Worm (Caenorhabditis elegans) whole organism, young adult: ENCODE data around the gene K11H12.3.

Experiments used
- B0019.2 ChIP-seq: fragments of 200-800 bp; sonication (Bioruptor generic); conservative IDR thresholded peaks from 2 replicates; pipeline ENCODE4 v1.3.6; 2022; ENCODE audit warnings: missing genetic modification reagents, missing genetic modification characterization, missing compliant biosample characterization
- B0261.1 ChIP-seq: sonication (generic microtip); optimal IDR thresholded peaks from 2 replicates; lab custom pipeline; 2016; ENCODE audit warnings: mild to moderate bottlenecking, missing genetic modification characterization, moderate library complexity, missing compliant biosample characterization
- C06A6.2 ChIP-seq: fragments of 200-800 bp; sonication (Bioruptor generic); conservative IDR thresholded peaks from 2 replicates; pipeline ENCODE4 v1.3.6; 2022; ENCODE audit warnings: missing genetic modification characterization, missing compliant biosample characterization
- D2030.7 ChIP-seq: fragments of 200-800 bp; sonication (Bioruptor generic); IDR thresholded peaks from 2 replicates; pipeline ENCODE4 v1.3.6; 2022; ENCODE audit warnings: missing genetic modification reagents, missing genetic modification characterization, missing compliant biosample characterization
- F22D6.2 ChIP-seq: sonication (generic microtip); optimal IDR thresholded peaks from 2 replicates; lab custom pipeline; 2016; ENCODE audit warnings: mild to moderate bottlenecking, missing genetic modification characterization, missing compliant biosample characterization
- F49E8.2 ChIP-seq: sonication (generic microtip); optimal IDR thresholded peaks from 3 replicates; lab custom pipeline; 2017; ENCODE audit warnings: missing genetic modification characterization, mild to moderate bottlenecking, missing compliant biosample characterization, antibody characterized with exemption, moderate library complexity; ENCODE audit not compliant: insufficient read depth
- F52B5.7 ChIP-seq: sonication (generic microtip); optimal IDR thresholded peaks from 2 replicates; lab custom pipeline; 2016; ENCODE audit warnings: mild to moderate bottlenecking, missing genetic modification characterization, missing compliant biosample characterization
- K11D2.4 ChIP-seq: fragments of 200-800 bp; sonication (Bioruptor generic); IDR thresholded peaks from 2 replicates; pipeline ENCODE4 v1.3.6; 2022; ENCODE audit warnings: missing genetic modification reagents, missing genetic modification characterization, missing compliant biosample characterization
- T07F8.4 ChIP-seq: sonication (generic microtip); optimal IDR thresholded peaks from 2 replicates; lab custom pipeline; 2016; ENCODE audit warnings: mild to moderate bottlenecking, missing genetic modification characterization, moderate library complexity, missing compliant biosample characterization
- T26A5.8 ChIP-seq: sonication (generic microtip); optimal IDR thresholded peaks from 2 replicates; lab custom pipeline; 2016; ENCODE audit warnings: missing genetic modification characterization, missing compliant biosample characterization
- Y56A3A.18 ChIP-seq: fragments of 200-800 bp; sonication (Bioruptor generic); IDR thresholded peaks from 2 replicates; pipeline ENCODE4 v1.3.6; 2022; ENCODE audit warnings: missing genetic modification reagents, missing genetic modification characterization, missing compliant biosample characterization
- Y95B8A.8 ChIP-seq: fragments of 200-800 bp; sonication (Bioruptor generic); IDR thresholded peaks from 2 replicates; pipeline ENCODE4 v1.3.6; 2022; ENCODE audit warnings: missing genetic modification reagents, missing genetic modification characterization, missing compliant biosample characterization
- ZK185.1 ChIP-seq: sonication (generic microtip); optimal IDR thresholded peaks from 2 replicates; lab custom pipeline; 2016; ENCODE audit warnings: mild to moderate bottlenecking, missing genetic modification characterization, missing compliant biosample characterization; ENCODE audit not compliant: poor library complexity, severe bottlenecking
- ama-1 ChIP-seq, 3 experiments: fragments of 150-350 bp in 1 of 3; sonication (generic microtip) in 2 of 3; optimal IDR thresholded peaks; 2 replicates each; lab custom pipeline; 2014 to 2018; ENCODE audit warnings: missing biosample characterization in 2 of 3, missing genetic modification characterization in 2 of 3, missing genetic modification reagents in 2 of 3
- aptf-3 ChIP-seq: fragments of 200-800 bp; sonication (Bioruptor generic); IDR thresholded peaks from 2 replicates; pipeline ENCODE4 v1.3.6; 2022; ENCODE audit warnings: missing genetic modification characterization, missing compliant biosample characterization
- atf-7 ChIP-seq: sonication (generic microtip); optimal IDR thresholded peaks from 2 replicates; lab custom pipeline; 2017; ENCODE audit warnings: mild to moderate bottlenecking, missing genetic modification characterization, missing compliant biosample characterization
- attf-3 ChIP-seq: fragments of 200-800 bp; sonication (Bioruptor generic); conservative IDR thresholded peaks from 2 replicates; pipeline ENCODE4 v1.3.6; 2022; ENCODE audit warnings: missing genetic modification reagents, missing genetic modification characterization, missing compliant biosample characterization
- attf-5 ChIP-seq: fragments of 200-800 bp; sonication (Bioruptor generic); optimal IDR thresholded peaks from 2 replicates; lab custom pipeline; 2018; ENCODE audit warnings: mild to moderate bottlenecking, missing genetic modification characterization, missing compliant biosample characterization
- attf-6 ChIP-seq: fragments of 200-800 bp; sonication (Bioruptor generic); IDR thresholded peaks from 2 replicates; pipeline ENCODE4 v1.3.6; 2022; ENCODE audit warnings: missing genetic modification reagents, missing genetic modification characterization, missing compliant biosample characterization
- bed-1 ChIP-seq: fragments of 200-800 bp; sonication (Bioruptor generic); IDR thresholded peaks from 2 replicates; pipeline ENCODE4 v1.3.6; 2022; ENCODE audit warnings: missing genetic modification reagents, missing genetic modification characterization, missing compliant biosample characterization
- ccch-3 ChIP-seq: fragments of 200-800 bp; sonication (Bioruptor generic); optimal IDR thresholded peaks from 2 replicates; lab custom pipeline; 2018; ENCODE audit warnings: mild to moderate bottlenecking, missing genetic modification characterization, missing compliant biosample characterization
- cebp-1 ChIP-seq, 2 experiments: fragments of 200-800 bp in 1 of 2; sonication (Bioruptor generic) in 1 of 2; sonication (generic microtip) in 1 of 2; IDR thresholded peaks in 1 of 2; optimal IDR thresholded peaks in 1 of 2; 2 replicates each; pipeline versions ENCODE4 v1.3.6 to Lab custom; 2017 to 2022; ENCODE audit warnings: missing compliant biosample characterization in 2 of 2, missing genetic modification characterization in 2 of 2, mild to moderate bottlenecking in 1 of 2, missing genetic modification reagents in 1 of 2, moderate library complexity in 1 of 2
- ceh-100 ChIP-seq: fragments of 200-800 bp; sonication (Bioruptor generic); IDR thresholded peaks from 2 replicates; pipeline ENCODE4 v1.3.6; 2022; ENCODE audit warnings: missing genetic modification reagents, missing genetic modification characterization, missing compliant biosample characterization
- dox-1 ChIP-seq: fragments of 200-800 bp; sonication (Bioruptor generic); IDR thresholded peaks from 2 replicates; pipeline ENCODE4 v1.3.6; 2022; ENCODE audit warnings: missing genetic modification reagents, missing genetic modification characterization, missing compliant biosample characterization
- ekl-4 ChIP-seq: fragments of 200-800 bp; sonication (Bioruptor generic); IDR thresholded peaks from 2 replicates; pipeline ENCODE4 v1.3.6; 2022; ENCODE audit warnings: missing genetic modification reagents, missing genetic modification characterization, missing compliant biosample characterization
- let-526 ChIP-seq: fragments of 200-800 bp; sonication (Bioruptor generic); IDR thresholded peaks from 2 replicates; pipeline ENCODE4 v1.3.6; 2022; ENCODE audit warnings: missing genetic modification reagents, missing genetic modification characterization, missing compliant biosample characterization
- lin-26 ChIP-seq: fragments of 200-800 bp; sonication (Bioruptor generic); IDR thresholded peaks from 2 replicates; pipeline ENCODE4 v1.3.6; 2022; ENCODE audit warnings: missing genetic modification reagents, missing genetic modification characterization, missing compliant biosample characterization
- lin-35 ChIP-seq, 3 experiments: fragments of 150-350 bp in 2 of 3; sonication (generic microtip) in 1 of 3; optimal IDR thresholded peaks; 2 replicates each; lab custom pipeline; 2014 to 2018; ENCODE audit warnings: missing biosample characterization in 3 of 3, missing genetic modification characterization in 3 of 3, missing genetic modification reagents in 3 of 3
- lir-1 ChIP-seq: fragments of 200-800 bp; sonication (Bioruptor generic); conservative IDR thresholded peaks from 2 replicates; pipeline ENCODE4 v1.3.6; 2022; ENCODE audit warnings: missing genetic modification reagents, missing genetic modification characterization, missing compliant biosample characterization
- lsl-1 ChIP-seq: fragments of 200-800 bp; sonication (Bioruptor generic); optimal IDR thresholded peaks from 2 replicates; lab custom pipeline; 2018; ENCODE audit warnings: mild to moderate bottlenecking, missing genetic modification characterization, moderate library complexity, missing compliant biosample characterization
- lsy-27 ChIP-seq: sonication (generic microtip); optimal IDR thresholded peaks from 2 replicates; lab custom pipeline; 2017; ENCODE audit warnings: missing genetic modification characterization, mild to moderate bottlenecking, missing compliant biosample characterization, antibody characterized with exemption, missing genotype, borderline replicate concordance; ENCODE audit not compliant: insufficient read depth
- mel-28 ChIP-seq: sonication (generic microtip); optimal IDR thresholded peaks from 2 replicates; lab custom pipeline; 2016; ENCODE audit warnings: borderline replicate concordance, mild to moderate bottlenecking, missing genetic modification characterization, missing compliant biosample characterization
- nfya-1 ChIP-seq: sonication (generic microtip); optimal IDR thresholded peaks from 2 replicates; lab custom pipeline; 2017; ENCODE audit warnings: antibody characterized with exemption, missing compliant biosample characterization, missing genetic modification characterization, borderline replicate concordance; ENCODE audit not compliant: insufficient read depth
- nfyb-1 ChIP-seq: fragments of 200-800 bp; sonication (Bioruptor generic); IDR thresholded peaks from 2 replicates; pipeline ENCODE4 v1.3.6; 2022; ENCODE audit warnings: missing genetic modification reagents, missing genetic modification characterization, missing compliant biosample characterization
- nhr-179 ChIP-seq: sonication (generic microtip); optimal IDR thresholded peaks from 2 replicates; lab custom pipeline; 2016; ENCODE audit warnings: mild to moderate bottlenecking, missing genetic modification characterization, missing compliant biosample characterization
- pha-4 ChIP-seq: fragments of 150-350 bp; sonication (generic microtip); optimal IDR thresholded peaks from 2 replicates; lab custom pipeline; 2014; ENCODE audit warnings: missing biosample characterization, missing genetic modification reagents, missing genetic modification characterization
- rcor-1 ChIP-seq: fragments of 200-800 bp; sonication (Bioruptor generic); IDR thresholded peaks from 2 replicates; pipeline ENCODE4 v1.3.6; 2022; ENCODE audit warnings: missing genetic modification reagents, missing genetic modification characterization, missing compliant biosample characterization
- sea-2 ChIP-seq: fragments of 200-800 bp; sonication (Bioruptor generic); IDR thresholded peaks from 2 replicates; pipeline ENCODE4 v1.3.6; 2022; ENCODE audit warnings: missing genetic modification characterization, missing compliant biosample characterization
- somi-1 ChIP-seq: fragments of 200-800 bp; sonication (Bioruptor generic); optimal IDR thresholded peaks from 2 replicates; lab custom pipeline; 2018; ENCODE audit warnings: mild to moderate bottlenecking, missing genetic modification characterization, missing compliant biosample characterization
- tbx-9 ChIP-seq: sonication (generic microtip); optimal IDR thresholded peaks from 2 replicates; lab custom pipeline; 2016; ENCODE audit warnings: borderline replicate concordance, missing genetic modification characterization, inconsistent platforms, missing compliant biosample characterization
- unc-130 ChIP-seq: sonication (generic microtip); optimal IDR thresholded peaks from 2 replicates; lab custom pipeline; 2016; ENCODE audit warnings: missing genetic modification reagents, missing genetic modification characterization, missing compliant biosample characterization
- unc-62 ChIP-seq: fragments of 150-350 bp; optimal IDR thresholded peaks from 2 replicates; lab custom pipeline; 2014; ENCODE audit warnings: missing biosample characterization, missing genetic modification reagents, missing genetic modification characterization
- zfh-2 ChIP-seq: fragments of 200-800 bp; sonication (Bioruptor generic); conservative IDR thresholded peaks from 2 replicates; pipeline ENCODE4 v1.3.6; 2022; ENCODE audit warnings: missing genetic modification reagents, missing genetic modification characterization, missing compliant biosample characterization
- ztf-6 ChIP-seq: fragments of 200-800 bp; sonication (Bioruptor generic); IDR thresholded peaks from 2 replicates; pipeline ENCODE4 v1.3.6; 2022; ENCODE audit warnings: missing genetic modification reagents, missing genetic modification characterization, missing compliant biosample characterization

K11H12.3 gene

ce11 chrIV:654526-655440, 18.5 kb downstream of the K11H12.3 start, which contains the start of the genes rpl-15 and K11H12.8 (continued):
- TF ChIP-seq F22D6.2 (no peak), ama-1 (optimal IDR thresholded peaks at IDR 0.05; lab: Kevin White, UChicago) (peak; percentile 54), ama-1 (GFP tag; optimal IDR thresholded peaks at IDR 0.05; lab: Kevin White, UChicago) (peak; percentile 68 to 80), aptf-3 (peak; percentile 77; the same call in 1 of the 2 replicates), attf-3 (GFP tag; lab: Robert Waterston, UW) (peak; percentile 91), atf-7 (tag; lab: Kevin White, UChicago) (peak; percentile 99), C06A6.2 (GFP tag; lab: Robert Waterston, UW) (peak; percentile 98), B0019.2 (peak; percentile 100), nhr-179 (tag; lab: Kevin White, UChicago) (peak; percentile 11), F49E8.2 (tag; lab: Kevin White, UChicago) (peak; percentile 98), unc-130 (GFP tag; lab: Kevin White, UChicago) (peak; percentile 98), D2030.7 (peak; percentile 99), attf-6 (GFP tag; lab: Robert Waterston, UW) (peak; percentile 92), lir-1 (GFP tag; lab: Robert Waterston, UW) (peak; percentile 99), unc-62 (peak; percentile 85), rcor-1 (peak; percentile 99), B0261.1 (tag; lab: Kevin White, UChicago) (peak; percentile 58), cebp-1 (GFP tag; IDR thresholded peaks at IDR 0.05; lab: Robert Waterston, UW) (peak; percentile 97), cebp-1 (tag; optimal IDR thresholded peaks at IDR 0.05; lab: Kevin White, UChicago) (peak; percentile 99), let-526 (peak; percentile 99), K11D2.4 (GFP tag; lab: Robert Waterston, UW) (peak; percentile 100), ceh-100 (peak; percentile 94), ekl-4 (GFP tag; lab: Robert Waterston, UW) (peak; percentile 99), F52B5.7 (tag; lab: Kevin White, UChicago) (peak; percentile 99), mel-28 (tag; lab: Kevin White, UChicago) (peak; percentile 93), attf-5 (GFP tag; lab: Kevin White, UChicago) (peak; percentile 100), T07F8.4 (peak; percentile 92), nfya-1 (tag; lab: Kevin White, UChicago) (no peak), ztf-6 (GFP tag; lab: Robert Waterston, UW) (peak; percentile 100), ccch-3 (GFP tag; lab: Kevin White, UChicago) (peak; percentile 76), zfh-2 (GFP tag; lab: Robert Waterston, UW) (peak; percentile 96), lin-26 (GFP tag; lab: Robert Waterston, UW) (peak; percentile 96), T26A5.8 (tag; lab: Kevin White, UChicago) (peak; percentile 67), tbx-9 (no peak), somi-1 (GFP tag; lab: Kevin White, UChicago) (peak; percentile 100), pha-4 (tag; lab: Kevin White, UChicago) (peak; percentile 100), Y95B8A.8 (GFP tag; lab: Robert Waterston, UW) (peak; percentile 100), lsy-27 (tag; lab: Kevin White, UChicago) (peak; percentile 69), sea-2 (peak; percentile 97), ZK185.1 (peak; percentile 99), lsl-1 (GFP tag; lab: Kevin White, UChicago) (peak; percentile 100), nfyb-1 (GFP tag; lab: Robert Waterston, UW) (peak; percentile 99), bed-1 (peak; percentile 94), lin-35 (GFP tag; optimal IDR thresholded peaks at IDR 0.05; lab: Kevin White, UChicago) (peak; percentile 1 to 99 (median 93)), Y56A3A.18 (GFP tag; lab: Robert Waterston, UW) (peak; percentile 99), dox-1 (GFP tag; lab: Robert Waterston, UW) (peak; percentile 100)
